Fruit fly (Drosophila melanogaster) whole organism, prepupa: ENCODE results near the gene CG14210.
A peak's percentile ranks its signal among the peaks of the same experiment; 100 is the strongest.

Source experiments
- CG10669 ChIP-seq: fragments of 200-800 bp; sonication (Bioruptor generic); optimal IDR thresholded peaks from 3 replicates; lab custom pipeline; 2018; ENCODE audit warnings: missing biosample characterization, mild to moderate bottlenecking, missing genetic modification characterization, moderate library complexity
- CG6163 ChIP-seq: fragments of 200-800 bp; sonication (Bioruptor generic); IDR thresholded peaks from 3 replicates; pipeline ENCODE4 v1.3.6; 2022; ENCODE audit warnings: missing biosample characterization, missing genetic modification characterization
- CG6792 ChIP-seq: fragments of 200-800 bp; sonication (Bioruptor generic); optimal IDR thresholded peaks from 3 replicates; lab custom pipeline; 2016; ENCODE audit warnings: missing biosample characterization, missing genetic modification characterization
- fd85E ChIP-seq: fragments of 200-800 bp; sonication (Bioruptor generic); optimal IDR thresholded peaks from 3 replicates; lab custom pipeline; 2016; ENCODE audit warnings: missing biosample characterization, missing genetic modification characterization
- lz ChIP-seq: fragments of 200-800 bp; sonication (Bioruptor generic); optimal IDR thresholded peaks from 3 replicates; lab custom pipeline; 2016; ENCODE audit warnings: missing biosample characterization, missing genetic modification characterization
- svp ChIP-seq: fragments of 200-800 bp; sonication (Bioruptor generic); peaks from one replicate; lab custom pipeline; 2016; ENCODE audit warnings: missing biosample characterization, missing genetic modification characterization
- vri ChIP-seq: fragments of 200-800 bp; sonication (Bioruptor generic); optimal IDR thresholded peaks from 3 replicates; lab custom pipeline; 2016; ENCODE audit warnings: missing biosample characterization, mild to moderate bottlenecking, missing genetic modification characterization

DNA sequence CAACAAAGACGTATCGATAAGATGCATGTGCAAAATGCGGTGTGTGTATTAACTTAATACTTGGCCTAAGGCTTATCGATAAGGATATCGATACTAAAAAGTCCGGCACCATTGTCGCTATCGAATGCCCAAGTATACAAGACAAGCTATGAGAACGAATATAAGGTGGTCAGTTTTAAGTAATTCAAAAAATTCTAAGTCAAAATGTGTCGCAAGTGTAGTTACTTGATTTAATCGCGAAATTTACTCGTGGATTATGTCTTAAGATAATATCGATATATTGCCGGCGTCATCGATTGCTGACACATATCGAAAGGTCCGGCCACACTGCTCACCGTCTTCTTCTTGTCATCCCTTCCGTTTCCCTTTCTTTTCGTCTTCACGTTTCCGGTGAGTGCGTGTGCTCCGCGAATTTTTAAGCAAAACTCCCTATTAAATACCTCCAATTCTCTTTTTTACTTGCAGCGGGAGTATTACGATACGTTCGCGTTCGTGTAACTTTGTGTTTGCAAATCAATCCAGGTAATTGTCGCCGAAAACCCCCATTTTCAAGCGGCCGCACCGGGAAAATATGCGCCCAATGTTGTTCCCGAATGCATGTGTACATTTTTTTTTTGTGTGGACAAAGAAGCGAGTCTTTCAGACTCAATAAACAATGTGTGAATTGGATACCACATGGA is 18.2 kb upstream of the CG14210 start, which contains the start of gene RpS10b:
- TF ChIP-seq svp (GFP tag; lab: Kevin White, UChicago), result peak; percentile 70
- peak; percentile 81 for TF ChIP-seq CG10669 (GFP tag; lab: Kevin White, UChicago)
- peak; percentile 62 for TF ChIP-seq fd85E (GFP tag; lab: Kevin White, UChicago)
- TF ChIP-seq CG6163 (GFP tag; lab: Robert Waterston, UW), result peak; percentile 89
- TF ChIP-seq CG6792 (GFP tag; lab: Kevin White, UChicago), result peak; percentile 81
- peak; percentile 84 for TF ChIP-seq lz (GFP tag; lab: Kevin White, UChicago)
- peak; percentile 84 for TF ChIP-seq vri (GFP tag; lab: Kevin White, UChicago)
